Worm (Caenorhabditis elegans): Measurements from ENCODE around the gene cyh-1.
"Not testable (repeated sequence)": the region's sequence is repeated elsewhere in the genome, so short reads cannot be mapped to it uniquely, and the experiment has no call there.

The cyh-1 gene

DNA sequence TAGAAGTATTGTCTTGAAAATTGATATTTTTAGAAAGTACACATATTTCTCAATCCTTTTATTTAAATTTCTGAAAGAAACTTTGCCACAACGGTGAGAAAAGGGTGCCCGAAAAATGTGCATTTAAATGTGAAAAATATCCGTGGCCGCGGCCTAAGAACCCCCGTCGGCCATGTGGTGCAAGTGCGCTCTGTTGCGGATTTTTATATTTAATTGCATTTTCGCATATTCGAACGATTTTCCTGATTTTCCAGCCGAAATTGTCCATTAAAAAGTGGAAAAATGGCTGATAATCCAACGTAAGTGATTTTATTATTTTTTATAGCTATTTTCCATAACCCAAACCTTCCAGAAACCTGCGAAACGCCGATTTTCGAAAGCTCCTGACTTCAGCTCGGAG, 22.6 kb upstream of the cyh-1 start, which contains the start of gene smu-2:
smu-2 (plus strand) TSS at position 178 of the 400 bp plus-strand sequence.
- 0 out of 2 replicates have a peak, but pooled peaks have one; percentile 6 for TF ChIP-seq sea-1 (GFP tag; conservative IDR thresholded peaks at IDR 0.05)
- no peak for TF ChIP-seq ceh-36 (tag; optimal IDR thresholded peaks at IDR 0.05)
- no peak for TF ChIP-seq aly-1 (tag; optimal IDR thresholded peaks at IDR 0.05)
- TF ChIP-seq B0310.2 (tag; optimal IDR thresholded peaks at IDR 0.05) = no peak
- TF ChIP-seq tbx-37 (GFP tag; conservative IDR thresholded peaks at IDR 0.05) = peak; percentile 68
- no peak for TF ChIP-seq scrt-1 (GFP tag; IDR thresholded peaks at IDR 0.05)
- no peak for TF ChIP-seq tbx-11 (GFP tag; IDR thresholded peaks at IDR 0.05)
- peak; percentile 61; the same call in 1 of the 2 replicates for TF ChIP-seq pes-1 (GFP tag; IDR thresholded peaks at IDR 0.05)
- TF ChIP-seq F13C5.2 (tag; optimal IDR thresholded peaks at IDR 0.05) = no peak
- no peak for TF ChIP-seq ets-7 (tag; optimal IDR thresholded peaks at IDR 0.05)
- TF ChIP-seq hmbx-1 (tag; optimal IDR thresholded peaks at IDR 0.05) = no peak
- no peak for TF ChIP-seq ceh-13 (GFP tag; optimal IDR thresholded peaks at IDR 0.05)
- no peak for TF ChIP-seq tra-4 (tag; optimal IDR thresholded peaks at IDR 0.05)
- no peak for TF ChIP-seq ama-1 (optimal IDR thresholded peaks at IDR 0.05)
- TF ChIP-seq flt-1 (GFP tag; IDR thresholded peaks at IDR 0.05) = 0 out of 2 replicates have a peak, but pooled peaks have one; percentile 17
- no peak for TF ChIP-seq hnd-1 (tag; optimal IDR thresholded peaks at IDR 0.05)
- TF ChIP-seq hmg-4 (GFP tag; optimal IDR thresholded peaks at IDR 0.05) = no peak

DNA sequence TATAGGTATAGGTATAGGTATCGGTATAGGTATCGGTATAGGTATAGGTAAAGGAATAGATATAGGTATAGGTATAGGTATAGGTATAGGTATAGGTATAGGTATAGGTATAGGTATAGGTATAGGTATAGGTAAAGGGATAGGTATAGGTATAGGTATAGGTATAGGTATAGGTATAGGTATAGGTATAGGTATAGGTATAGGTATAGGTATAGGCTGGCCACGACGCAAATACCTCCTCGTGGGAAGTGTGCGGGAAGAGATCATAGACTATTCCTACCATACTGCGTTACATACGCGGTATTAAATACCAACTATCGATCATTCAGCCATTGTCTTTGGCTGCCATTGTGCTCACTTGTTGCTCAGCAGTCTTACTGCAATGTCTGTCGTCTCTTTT, 14.0 kb upstream of the cyh-1 start, which contains the start of gene fbxb-112:
fbxb-112 (plus strand) TSS at position 301 of the 400 bp plus-strand sequence.
- not testable (repeated sequence) for TF ChIP-seq tbx-11 (GFP tag; IDR thresholded peaks at IDR 0.05); F13C5.2 (tag; optimal IDR thresholded peaks at IDR 0.05); tbx-37 (GFP tag; conservative IDR thresholded peaks at IDR 0.05)

DNA sequence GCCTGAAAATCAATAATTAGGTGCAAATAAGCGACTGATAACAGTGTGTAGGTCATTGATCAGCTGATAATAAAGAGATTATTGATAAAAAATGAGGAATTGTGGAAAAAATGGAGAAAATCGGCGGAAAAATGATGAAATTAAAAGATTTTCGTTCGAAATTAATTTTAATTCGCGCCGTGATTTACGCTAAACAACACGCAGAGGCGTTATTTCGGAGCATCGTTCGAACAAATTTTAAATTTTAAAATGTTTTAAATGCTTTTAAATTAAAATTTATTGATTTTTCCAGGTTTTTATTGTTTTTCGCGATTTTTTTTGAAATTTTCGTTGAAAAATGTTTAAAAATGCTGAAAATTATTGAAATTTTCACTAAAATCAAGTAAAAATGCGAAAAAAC, 5.4 kb upstream of the cyh-1 start, which contains the start of gene Y49F6B.9:
Y49F6B.9 (minus strand) TSS at position 2 of the 400 bp plus-strand sequence.
- TF ChIP-seq ceh-13 (GFP tag; optimal IDR thresholded peaks at IDR 0.05) = no peak
- TF ChIP-seq hmg-4 (GFP tag; optimal IDR thresholded peaks at IDR 0.05) = no peak
- no peak for TF ChIP-seq flt-1 (GFP tag; IDR thresholded peaks at IDR 0.05)
- no peak for TF ChIP-seq scrt-1 (GFP tag; IDR thresholded peaks at IDR 0.05)
- TF ChIP-seq pes-1 (GFP tag; IDR thresholded peaks at IDR 0.05) = no peak
- no peak for TF ChIP-seq tbx-37 (GFP tag; conservative IDR thresholded peaks at IDR 0.05)
- TF ChIP-seq sea-1 (GFP tag; conservative IDR thresholded peaks at IDR 0.05) = no peak
- TF ChIP-seq F13C5.2 (tag; optimal IDR thresholded peaks at IDR 0.05) = no peak
- TF ChIP-seq tra-4 (tag; optimal IDR thresholded peaks at IDR 0.05) = no peak
- TF ChIP-seq tbx-11 (GFP tag; IDR thresholded peaks at IDR 0.05) = no peak
- no peak for TF ChIP-seq ets-7 (tag; optimal IDR thresholded peaks at IDR 0.05)
- TF ChIP-seq ama-1 (optimal IDR thresholded peaks at IDR 0.05) = no peak
- TF ChIP-seq hnd-1 (tag; optimal IDR thresholded peaks at IDR 0.05) = no peak
- no peak for TF ChIP-seq hmbx-1 (tag; optimal IDR thresholded peaks at IDR 0.05)
- no peak for TF ChIP-seq B0310.2 (tag; optimal IDR thresholded peaks at IDR 0.05)
- no peak for TF ChIP-seq ceh-36 (tag; optimal IDR thresholded peaks at IDR 0.05)
- no peak for TF ChIP-seq aly-1 (tag; optimal IDR thresholded peaks at IDR 0.05)

DNA sequence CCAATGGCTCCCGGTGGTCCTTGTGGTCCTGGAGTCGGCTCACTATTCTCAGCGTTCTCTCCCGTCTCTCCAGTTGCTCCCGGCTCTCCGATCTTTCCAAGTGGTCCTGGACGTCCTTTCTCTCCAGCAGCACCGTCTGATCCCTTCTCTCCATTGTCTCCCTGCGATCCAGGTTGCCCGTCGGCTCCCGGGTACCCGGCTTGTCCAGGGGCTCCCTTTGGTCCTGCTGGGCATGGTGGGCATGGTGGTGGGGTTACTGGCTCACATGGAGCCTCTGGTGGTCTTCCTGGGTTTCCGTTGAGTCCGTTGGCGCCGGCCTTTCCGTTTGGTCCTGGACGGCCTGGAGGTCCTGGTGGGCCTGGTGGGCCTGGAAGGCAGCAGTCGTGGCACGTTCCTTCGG, 4.4 kb upstream of the cyh-1 start:
- TF ChIP-seq ama-1 (optimal IDR thresholded peaks at IDR 0.05) (no peak), hmg-4 (GFP tag; optimal IDR thresholded peaks at IDR 0.05) (no peak), tbx-11 (GFP tag; IDR thresholded peaks at IDR 0.05) (no peak), aly-1 (tag; optimal IDR thresholded peaks at IDR 0.05) (no peak), B0310.2 (tag; optimal IDR thresholded peaks at IDR 0.05) (no peak), ets-7 (tag; optimal IDR thresholded peaks at IDR 0.05) (no peak), hnd-1 (tag; optimal IDR thresholded peaks at IDR 0.05) (no peak), sea-1 (GFP tag; conservative IDR thresholded peaks at IDR 0.05) (no peak), F13C5.2 (tag; optimal IDR thresholded peaks at IDR 0.05) (no peak), ceh-13 (GFP tag; optimal IDR thresholded peaks at IDR 0.05) (no peak), tbx-37 (GFP tag; conservative IDR thresholded peaks at IDR 0.05) (no peak), pes-1 (GFP tag; IDR thresholded peaks at IDR 0.05) (no peak), ceh-36 (tag; optimal IDR thresholded peaks at IDR 0.05) (no peak), tra-4 (tag; optimal IDR thresholded peaks at IDR 0.05) (no peak), flt-1 (GFP tag; IDR thresholded peaks at IDR 0.05) (no peak), scrt-1 (GFP tag; IDR thresholded peaks at IDR 0.05) (no peak), hmbx-1 (tag; optimal IDR thresholded peaks at IDR 0.05) (no peak)

DNA sequence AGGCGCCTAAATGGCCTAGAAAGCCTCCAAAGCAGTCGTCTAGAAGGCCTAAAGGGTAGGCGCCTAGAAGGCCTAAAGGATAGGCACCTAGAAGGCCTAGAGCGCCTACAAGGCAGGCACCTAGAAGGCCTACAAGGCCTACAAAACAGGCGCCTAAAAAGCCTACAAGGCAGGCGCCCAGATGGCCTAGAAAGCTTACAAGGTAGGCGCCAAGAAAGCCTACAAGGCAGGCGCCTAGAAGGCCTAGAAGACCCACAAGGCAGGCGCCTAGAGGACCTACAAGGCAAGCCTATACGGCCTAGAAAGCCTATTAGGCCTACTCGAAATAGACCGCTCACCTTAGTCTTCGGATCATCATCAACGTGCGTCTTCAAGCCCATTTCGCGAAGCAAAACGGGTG, 2.8 kb upstream of the cyh-1 start:
- no peak for TF ChIP-seq tbx-37 (GFP tag; conservative IDR thresholded peaks at IDR 0.05)
- peak; percentile 40; the same call in 1 of the 2 replicates for TF ChIP-seq pes-1 (GFP tag; IDR thresholded peaks at IDR 0.05)

DNA sequence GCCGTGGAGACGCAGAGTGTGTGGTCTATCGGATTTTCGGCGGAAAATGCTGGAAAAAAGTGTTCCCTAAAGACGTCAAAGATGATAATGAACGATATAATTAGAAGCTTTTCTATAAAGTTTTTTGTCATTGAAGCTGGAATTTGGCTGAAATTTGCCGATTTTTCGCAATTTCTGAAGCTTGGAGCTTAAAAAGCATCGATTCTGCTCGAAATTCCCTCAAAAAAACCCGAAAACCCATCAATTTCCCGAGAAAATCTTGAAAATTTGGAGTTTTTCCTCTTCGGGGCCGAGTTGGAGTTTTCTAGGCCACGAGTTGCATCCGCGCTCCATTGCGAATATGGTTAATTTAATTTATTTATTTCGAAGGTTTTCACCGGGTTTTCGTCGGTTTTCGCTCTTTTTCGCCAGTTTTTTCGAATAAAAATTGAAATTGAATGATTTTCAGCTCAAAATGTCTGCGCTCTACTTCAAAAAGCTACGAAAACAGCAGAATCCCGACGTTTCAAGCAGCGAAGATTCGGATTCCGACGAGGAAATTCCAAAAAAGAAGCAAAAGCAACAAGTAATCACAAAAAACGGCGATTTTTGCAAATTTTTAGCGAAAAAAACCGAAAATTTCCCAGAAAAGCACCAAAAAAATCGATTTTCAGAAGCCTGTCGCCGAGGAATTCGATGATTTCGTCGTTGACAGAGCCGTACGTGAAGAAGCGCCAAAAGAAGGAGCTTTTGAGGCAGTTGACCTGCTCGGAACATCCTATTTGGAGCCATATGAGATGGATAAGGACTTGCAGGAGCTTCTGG, 2.1 kb upstream of the cyh-1 start, which contains the start of the genes col-71 and Y49F6B.2:
col-71 (minus strand) TSS at position 51 of the 804 bp plus-strand sequence.
Y49F6B.2 (plus strand) TSS at position 449 of the 804 bp plus-strand sequence.
- TF ChIP-seq scrt-1 (GFP tag; IDR thresholded peaks at IDR 0.05) (0 out of 2 replicates have a peak, but pooled peaks have one; percentile 42), B0310.2 (tag; optimal IDR thresholded peaks at IDR 0.05) (no peak), ets-7 (tag; optimal IDR thresholded peaks at IDR 0.05) (peak; percentile 10), flt-1 (GFP tag; IDR thresholded peaks at IDR 0.05) (no peak), F13C5.2 (tag; optimal IDR thresholded peaks at IDR 0.05) (peak; percentile 59), pes-1 (GFP tag; IDR thresholded peaks at IDR 0.05) (peak; percentile 79), ceh-13 (GFP tag; optimal IDR thresholded peaks at IDR 0.05) (no peak), tbx-11 (GFP tag; IDR thresholded peaks at IDR 0.05) (no peak; the same call in 1 of the 2 replicates), hmg-4 (GFP tag; optimal IDR thresholded peaks at IDR 0.05) (peak; percentile 36), sea-1 (GFP tag; conservative IDR thresholded peaks at IDR 0.05) (0 out of 2 replicates have a peak, but pooled peaks have one; percentile 55), ceh-36 (tag; optimal IDR thresholded peaks at IDR 0.05) (no peak), ama-1 (optimal IDR thresholded peaks at IDR 0.05) (no peak), aly-1 (tag; optimal IDR thresholded peaks at IDR 0.05) (no peak), tra-4 (tag; optimal IDR thresholded peaks at IDR 0.05) (no peak), tbx-37 (GFP tag; conservative IDR thresholded peaks at IDR 0.05) (peak; percentile 61), hmbx-1 (tag; optimal IDR thresholded peaks at IDR 0.05) (peak; percentile 17), hnd-1 (tag; optimal IDR thresholded peaks at IDR 0.05) (no peak)
